Fruit fly (Drosophila melanogaster): ENCODE results near the gene Xrcc2.

Xrcc2 gene

DNA sequence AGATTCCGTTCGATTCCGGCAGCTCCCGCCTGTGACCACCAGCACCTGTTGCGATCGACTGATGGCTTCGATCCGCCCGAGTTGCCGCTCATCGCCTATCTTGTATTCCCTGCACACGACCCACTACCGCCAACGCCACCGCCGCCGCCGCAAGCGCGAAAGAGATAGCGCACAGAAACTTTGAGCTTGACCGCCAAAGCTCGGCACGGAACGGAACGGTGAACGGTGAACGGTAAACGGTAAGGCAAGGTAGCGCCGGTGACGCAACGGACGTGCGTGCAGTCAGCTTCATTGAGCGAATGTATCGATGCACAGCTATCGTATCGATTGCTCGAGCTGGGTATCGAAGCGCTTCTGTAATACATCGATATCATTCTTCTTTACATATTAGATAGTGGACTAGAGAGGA, 12.3 kb downstream of the Xrcc2 start, which contains the start of gene Ggt-1:
Ggt-1 (minus strand) TSS at position 251 of the 409 bp plus-strand sequence.
- no peak for TF ChIP-seq NfI (GFP tag; optimal IDR thresholded peaks at IDR 0.05)
- TF ChIP-seq CG9727 (GFP tag; optimal IDR thresholded peaks at IDR 0.05): no peak
- TF ChIP-seq Lhr (GFP tag; optimal IDR thresholded peaks at IDR 0.05): peak; percentile 65
- TF ChIP-seq CG1233 (GFP tag; optimal IDR thresholded peaks at IDR 0.05): no peak
- TF ChIP-seq Pdp1 (GFP tag; optimal IDR thresholded peaks at IDR 0.05): peak in 1 of 2 experiments; percentile 93
- TF ChIP-seq danr (GFP tag; IDR thresholded peaks at IDR 0.05): no peak
- no peak for TF ChIP-seq CG17612 (GFP tag; IDR thresholded peaks at IDR 0.05)
- TF ChIP-seq eyg (GFP tag; optimal IDR thresholded peaks at IDR 0.05): no peak
- TF ChIP-seq CG12071 (GFP tag; optimal IDR thresholded peaks at IDR 0.05): no peak
- TF ChIP-seq CG6689 (GFP tag; IDR thresholded peaks at IDR 0.05): no peak
- no peak for TF ChIP-seq CG13123 (GFP tag; optimal IDR thresholded peaks at IDR 0.05)
- TF ChIP-seq CG31365 (tag; optimal IDR thresholded peaks at IDR 0.05): no peak
- peak; percentile 27; the same call in 1 of the 2 replicates for TF ChIP-seq vvl (GFP tag; IDR thresholded peaks at IDR 0.05)
- TF ChIP-seq yki (optimal IDR thresholded peaks at IDR 0.05): no peak
- 0 out of 3 replicates have a peak, but pooled peaks have one; percentile 51 for TF ChIP-seq CG6175 (GFP tag; IDR thresholded peaks at IDR 0.05)
- TF ChIP-seq Fer2 (tag; optimal IDR thresholded peaks at IDR 0.05): no peak
- no peak for TF ChIP-seq fd96Cb (tag; optimal IDR thresholded peaks at IDR 0.05)
- TF ChIP-seq CG2199 (GFP tag; IDR thresholded peaks at IDR 0.05): no peak
- no peak for TF ChIP-seq CG7786 (GFP tag; optimal IDR thresholded peaks at IDR 0.05)
- no peak for TF ChIP-seq CG11247 (GFP tag; IDR thresholded peaks at IDR 0.05)
- TF ChIP-seq ind (GFP tag; optimal IDR thresholded peaks at IDR 0.05): no peak
- no peak for TF ChIP-seq CG3065 (GFP tag; optimal IDR thresholded peaks at IDR 0.05)
- TF ChIP-seq Deaf1 (tag; optimal IDR thresholded peaks at IDR 0.05): peak; percentile 68
- no peak for TF ChIP-seq CG11695 (GFP tag; IDR thresholded peaks at IDR 0.05)
- TF ChIP-seq Mad (GFP tag; optimal IDR thresholded peaks at IDR 0.05): no peak
- TF ChIP-seq nerfin-1 (tag; optimal IDR thresholded peaks at IDR 0.05): no peak
- TF ChIP-seq zf30C (GFP tag; optimal IDR thresholded peaks at IDR 0.05): no peak
- no peak for TF ChIP-seq Hr51 (GFP tag; optimal IDR thresholded peaks at IDR 0.05)
- TF ChIP-seq Atf3 (GFP tag; optimal IDR thresholded peaks at IDR 0.05): no peak
- no peak for TF ChIP-seq GATAe (GFP tag; conservative IDR thresholded peaks at IDR 0.05)
- no peak for TF ChIP-seq gsb-n (tag; optimal IDR thresholded peaks at IDR 0.05)
- no peak for TF ChIP-seq Taf1 (GFP tag; IDR thresholded peaks at IDR 0.05)
- no peak for TF ChIP-seq CG7372 (GFP tag; IDR thresholded peaks at IDR 0.05)
- TF ChIP-seq run (tag; optimal IDR thresholded peaks at IDR 0.05): no peak
- no peak for TF ChIP-seq kah (GFP tag; optimal IDR thresholded peaks at IDR 0.05)
- TF ChIP-seq CG1603 (tag; optimal IDR thresholded peaks at IDR 0.05): peak; percentile 99
- no peak for TF ChIP-seq CG7271 (tag; optimal IDR thresholded peaks at IDR 0.05)
- TF ChIP-seq Dek (tag; optimal IDR thresholded peaks at IDR 0.05): no peak
- TF ChIP-seq CG5180 (GFP tag; optimal IDR thresholded peaks at IDR 0.05): peak; percentile 92
- TF ChIP-seq tna (GFP tag; IDR thresholded peaks at IDR 0.05; ENCODE audit: partially characterized antibody): peak; percentile 94
- no peak for TF ChIP-seq sima (GFP tag; optimal IDR thresholded peaks at IDR 0.05)
- no peak for TF ChIP-seq crp (GFP tag; optimal IDR thresholded peaks at IDR 0.05)
- TF ChIP-seq bab2 (GFP tag; optimal IDR thresholded peaks at IDR 0.05): no peak
- peak; percentile 72 for TF ChIP-seq ftz-f1 (GFP tag; optimal IDR thresholded peaks at IDR 0.05)
- TF ChIP-seq jumu (GFP tag; optimal IDR thresholded peaks at IDR 0.05): no peak
- no peak for TF ChIP-seq mam (GFP tag; optimal IDR thresholded peaks at IDR 0.05)
- TF ChIP-seq Dip3 (GFP tag; optimal IDR thresholded peaks at IDR 0.05): no peak
- no peak for TF ChIP-seq CG8281 (tag; optimal IDR thresholded peaks at IDR 0.05)
- no peak for TF ChIP-seq CG11398 (GFP tag; optimal IDR thresholded peaks at IDR 0.05)
- TF ChIP-seq Opbp (GFP tag; IDR thresholded peaks at IDR 0.05; ENCODE audit: partially characterized antibody): peak; percentile 93
- no peak for TF ChIP-seq p53 (GFP tag; optimal IDR thresholded peaks at IDR 0.05)
- no peak for TF ChIP-seq tup (GFP tag; optimal IDR thresholded peaks at IDR 0.05)

All from whole organism, embryonic.